Worm (Caenorhabditis elegans): ENCODE measurements around the gene C48B4.13.

C48B4.13 gene

ce11 chrIII:9568451-9568850 lies at the start of gene C48B4.13:
C48B4.13 (plus strand) TSS chrIII:9568751.
- no peak for TF ChIP-seq dao-5 (tag; optimal IDR thresholded peaks at IDR 0.05)

DNA sequence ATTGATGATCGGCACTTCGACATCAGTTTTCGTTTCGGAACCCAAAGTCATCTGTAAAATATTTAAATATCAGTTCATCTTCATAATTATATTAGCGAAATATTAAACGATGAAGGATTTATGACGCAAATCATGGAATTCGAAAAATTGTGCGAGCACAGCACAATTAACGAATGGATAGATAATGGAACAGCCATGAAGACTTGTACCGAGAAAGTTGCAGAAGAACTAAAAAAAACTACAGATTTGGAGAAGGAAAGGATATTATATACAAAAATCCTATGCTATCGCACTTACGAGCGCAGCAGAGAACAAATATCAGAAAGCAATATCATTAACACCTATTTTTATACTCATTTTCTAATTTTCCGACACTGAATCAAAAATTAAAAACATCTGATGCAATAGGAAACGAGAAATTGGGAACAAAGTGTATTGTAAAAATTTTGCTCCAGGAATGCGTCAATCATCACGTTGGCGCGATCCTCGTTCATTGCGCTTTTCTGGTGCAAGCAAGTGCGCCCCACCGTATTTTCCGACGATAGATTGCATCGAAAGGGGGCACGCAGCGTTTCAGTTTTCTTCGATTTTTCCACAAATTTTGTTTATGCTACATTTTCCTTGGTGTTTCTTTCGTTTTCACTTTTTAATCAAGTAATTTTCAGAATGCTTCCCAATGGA lies 47.0 kb upstream of the C48B4.13 start, which contains the start of the genes clu-1 and prp-40:
Gene clu-1, minus strand, starts transcription at position 51 of the 681 bp plus-strand sequence.
Gene prp-40, plus strand, starts transcription at position 666 of the 681 bp plus-strand sequence.
- TF ChIP-seq him-1 (tag; optimal IDR thresholded peaks at IDR 0.05) (no peak), W03F9.2 (tag; optimal IDR thresholded peaks at IDR 0.05) (peak; percentile 95), dao-5 (tag; optimal IDR thresholded peaks at IDR 0.05) (no peak)

DNA sequence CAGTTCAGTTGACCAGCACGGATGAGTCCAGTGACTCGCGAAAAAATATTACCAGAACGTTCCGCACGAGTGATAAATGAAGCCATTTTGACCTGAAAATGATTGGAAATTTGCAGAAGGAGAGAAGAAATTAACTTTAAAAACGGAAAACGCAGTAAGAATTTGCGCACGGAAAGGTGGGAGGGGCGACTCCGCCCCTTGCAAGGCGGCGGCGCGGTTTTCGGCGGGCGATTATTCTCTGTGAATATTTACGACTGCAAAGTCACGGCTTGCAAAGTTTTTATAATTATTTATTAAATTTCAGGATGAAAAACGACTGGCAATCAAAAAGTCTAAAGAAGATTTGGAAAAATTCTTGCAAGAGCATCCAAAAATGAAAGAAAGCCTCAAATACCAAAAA lies 45.0 kb upstream of the C48B4.13 start, which contains the start of gene mrps-23:
Gene mrps-23, minus strand, starts transcription at position 92 of the 400 bp plus-strand sequence.
- TF ChIP-seq W03F9.2 (tag; optimal IDR thresholded peaks at IDR 0.05) = no peak
- no peak for TF ChIP-seq him-1 (tag; optimal IDR thresholded peaks at IDR 0.05)
- no peak for TF ChIP-seq dao-5 (tag; optimal IDR thresholded peaks at IDR 0.05)

DNA sequence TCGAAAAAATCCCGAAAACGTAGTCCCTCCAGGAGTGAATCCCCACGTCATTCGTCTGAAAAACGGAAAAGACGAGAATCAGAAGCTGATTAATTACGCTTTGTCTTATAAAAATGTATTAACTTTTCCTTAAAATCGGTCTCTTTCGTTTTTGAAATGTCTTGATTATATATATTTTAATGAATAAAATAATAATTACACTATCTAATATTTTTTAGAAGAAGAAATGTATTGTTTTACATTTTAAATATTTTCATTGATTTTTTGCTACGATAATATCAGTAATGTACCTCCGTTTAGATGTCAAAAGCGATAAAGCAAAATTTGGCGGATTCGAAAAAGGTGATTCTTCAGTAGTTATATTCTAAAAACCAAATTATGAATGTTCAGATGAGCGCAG lies 43.3 kb upstream of the C48B4.13 start, which contains the start of gene trpp-3:
Gene trpp-3, plus strand, starts transcription at position 301 of the 400 bp plus-strand sequence.
- TF ChIP-seq W03F9.2 (tag; optimal IDR thresholded peaks at IDR 0.05) (no peak), him-1 (tag; optimal IDR thresholded peaks at IDR 0.05) (no peak)

DNA sequence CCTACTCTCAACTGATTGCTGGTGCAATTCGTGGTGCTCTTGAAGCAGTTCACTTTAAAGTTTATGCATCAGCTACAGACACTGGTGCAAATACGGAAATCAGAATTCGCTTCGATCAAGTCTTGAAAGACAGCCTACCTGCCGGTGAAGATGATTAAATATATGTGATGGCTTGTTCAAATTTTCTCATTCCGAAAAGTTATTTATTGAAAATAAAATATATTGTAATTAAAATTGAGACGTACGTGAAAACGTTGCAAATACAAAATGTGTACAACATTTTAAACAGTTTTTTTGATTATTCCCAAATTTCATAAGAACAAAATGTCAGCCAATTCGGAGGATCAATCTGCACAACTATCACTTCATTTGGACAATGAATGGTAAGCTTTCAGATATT lies 41.7 kb upstream of the C48B4.13 start, which contains the start of gene ZK1098.6:
Gene ZK1098.6, plus strand, starts transcription at position 301 of the 400 bp plus-strand sequence.
- TF ChIP-seq W03F9.2 (tag; optimal IDR thresholded peaks at IDR 0.05) (no peak), him-1 (tag; optimal IDR thresholded peaks at IDR 0.05) (no peak), dao-5 (tag; optimal IDR thresholded peaks at IDR 0.05) (no peak)

DNA sequence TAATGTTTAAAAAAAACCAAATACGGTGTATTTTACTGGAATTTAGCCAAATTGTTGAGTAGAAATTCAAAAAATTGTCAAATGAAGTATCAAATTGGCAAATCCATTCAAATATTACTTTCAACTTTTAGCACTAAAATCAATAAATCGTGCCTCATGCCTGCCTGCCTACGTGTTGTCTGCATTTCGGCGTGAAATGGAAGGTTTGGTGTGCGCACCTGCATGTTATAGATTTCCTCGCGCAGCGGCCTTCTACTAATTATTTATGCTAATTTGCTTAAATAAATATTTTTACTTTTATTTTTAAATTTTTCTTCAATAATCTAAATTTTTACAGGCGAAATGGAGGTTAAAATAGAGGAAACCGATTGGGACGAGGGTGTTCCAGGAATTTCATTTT lies 39.7 kb upstream of the C48B4.13 start, which contains the start of gene ZK1098.2:
Gene ZK1098.2, plus strand, starts transcription at position 336 of the 400 bp plus-strand sequence.
- TF ChIP-seq him-1 (tag; optimal IDR thresholded peaks at IDR 0.05) (no peak), W03F9.2 (tag; optimal IDR thresholded peaks at IDR 0.05) (peak; percentile 12)

DNA sequence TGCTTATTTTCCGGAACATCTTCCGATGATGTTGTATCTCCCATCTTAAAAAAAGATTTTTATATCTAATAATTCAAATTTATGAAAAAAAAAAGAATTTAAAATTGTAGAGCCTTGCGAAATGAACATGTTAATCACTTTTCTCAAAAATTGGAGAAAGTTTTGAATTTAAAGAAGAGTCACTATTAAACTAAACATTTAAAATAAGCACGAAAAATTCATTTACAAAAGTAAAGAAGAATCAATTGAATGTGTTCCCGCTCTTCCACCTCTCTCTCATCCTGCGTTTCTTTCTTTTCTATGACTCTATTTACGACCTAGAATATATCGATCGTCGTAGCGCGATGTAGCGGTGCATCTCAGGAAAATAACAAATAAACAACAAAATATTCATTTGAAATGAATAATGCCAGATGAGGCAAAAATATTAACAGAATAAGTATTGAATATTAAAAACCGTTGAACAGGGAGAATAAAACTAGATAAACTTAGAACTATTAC lies 29.8 kb upstream of the C48B4.13 start, which contains the start of gene ZK1098.3:
Gene ZK1098.3, minus strand, starts transcription at position 51 of the 501 bp plus-strand sequence.
- TF ChIP-seq him-1 (tag; optimal IDR thresholded peaks at IDR 0.05) = no peak
- TF ChIP-seq W03F9.2 (tag; optimal IDR thresholded peaks at IDR 0.05) = no peak
- TF ChIP-seq dao-5 (tag; optimal IDR thresholded peaks at IDR 0.05) = no peak

ce11 chrIII:9542280-9542679 lies 26.3 kb upstream of the C48B4.13 start, which contains the start of gene mut-7:
mut-7 (minus strand) TSS chrIII:9542380.
- TF ChIP-seq him-1 (tag; optimal IDR thresholded peaks at IDR 0.05) (no peak), dao-5 (tag; optimal IDR thresholded peaks at IDR 0.05) (no peak), W03F9.2 (tag; optimal IDR thresholded peaks at IDR 0.05) (no peak)

- TF ChIP-seq dao-5 (tag; optimal IDR thresholded peaks at IDR 0.05) (no peak), W03F9.2 (tag; optimal IDR thresholded peaks at IDR 0.05) (peak; percentile 56)
These were observed 25.7 kb upstream of the C48B4.13 start, which contains the start of gene eif-2Balpha for ce11 chrIII:9542816-9543215. eif-2Balpha (plus strand) TSS chrIII:9543119.

ce11 chrIII:9544125-9544524 lies 24.4 kb upstream of the C48B4.13 start, which contains the start of gene ZK1098.9:
ZK1098.9 (plus strand) TSS chrIII:9544425.
- no peak for TF ChIP-seq him-1 (tag; optimal IDR thresholded peaks at IDR 0.05)
- no peak for TF ChIP-seq dao-5 (tag; optimal IDR thresholded peaks at IDR 0.05)
- no peak for TF ChIP-seq W03F9.2 (tag; optimal IDR thresholded peaks at IDR 0.05)

DNA sequence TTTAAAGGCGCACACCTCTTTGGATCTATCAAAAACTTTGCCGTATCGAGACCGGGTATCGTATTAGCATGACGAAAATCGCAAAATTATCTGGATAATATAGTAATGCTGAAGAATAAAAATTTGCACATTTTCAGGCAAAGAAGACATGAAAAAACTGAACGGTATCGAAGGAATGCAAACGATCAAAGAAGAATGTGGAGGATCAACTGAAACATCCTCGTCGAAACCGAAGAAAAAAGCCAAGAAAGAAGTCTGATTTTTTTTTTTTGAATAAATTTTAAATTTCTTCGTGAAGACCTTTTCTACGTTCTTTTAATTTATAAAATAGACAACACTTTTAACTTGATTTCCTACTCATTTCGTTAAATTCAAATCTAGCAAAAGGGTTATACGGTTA lies 23.7 kb upstream of the C48B4.13 start, which contains the start of gene ZK1098.12:
Gene ZK1098.12, plus strand, starts transcription at position 301 of the 400 bp plus-strand sequence.
- no peak for TF ChIP-seq W03F9.2 (tag; optimal IDR thresholded peaks at IDR 0.05)
- no peak for TF ChIP-seq him-1 (tag; optimal IDR thresholded peaks at IDR 0.05)
- no peak for TF ChIP-seq dao-5 (tag; optimal IDR thresholded peaks at IDR 0.05)

- TF ChIP-seq him-1 (tag; optimal IDR thresholded peaks at IDR 0.05) = peak; percentile 55
- no peak for TF ChIP-seq dao-5 (tag; optimal IDR thresholded peaks at IDR 0.05)
- peak; percentile 84 for TF ChIP-seq W03F9.2 (tag; optimal IDR thresholded peaks at IDR 0.05)
These were observed 22.4 kb upstream of the C48B4.13 start, which contains the start of gene unc-16 for ce11 chrIII:9546016-9546659. unc-16 (plus strand) TSS chrIII:9546258.

DNA sequence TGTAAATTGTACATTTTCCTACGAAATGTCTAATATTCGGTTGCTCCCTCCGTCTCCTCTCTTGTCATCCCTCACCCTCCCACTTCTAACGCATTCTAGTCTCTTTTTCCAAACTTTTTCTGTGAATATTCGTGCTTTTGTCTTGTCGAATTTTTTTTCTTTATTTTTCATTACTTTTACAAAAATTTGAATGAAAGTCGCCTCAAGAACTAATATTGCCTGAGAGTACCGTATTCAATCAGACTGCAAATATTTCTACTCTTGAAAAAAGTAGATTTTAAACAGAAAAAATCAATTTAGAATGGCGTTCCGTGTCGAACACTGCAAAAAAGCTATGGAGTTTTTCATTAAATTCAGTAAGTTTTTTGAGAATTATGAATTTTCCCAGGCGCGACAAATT lies 12.3 kb upstream of the C48B4.13 start, which contains the start of gene ZK1098.11:
Gene ZK1098.11, plus strand, starts transcription at position 301 of the 400 bp plus-strand sequence.
- TF ChIP-seq him-1 (tag; optimal IDR thresholded peaks at IDR 0.05) (no peak), W03F9.2 (tag; optimal IDR thresholded peaks at IDR 0.05) (no peak), dao-5 (tag; optimal IDR thresholded peaks at IDR 0.05) (no peak)
